Worm (Caenorhabditis elegans) whole organism, midembryonic: ENCODE measurements around the gene D1022.5.

Source experiments
- flt-1 ChIP-seq: fragments of 200-800 bp; sonication (Bioruptor generic); IDR thresholded peaks from 2 replicates; pipeline ENCODE4 v1.3.6; 2022; ENCODE audit warnings: missing genetic modification characterization, missing compliant biosample characterization
- ztf-29 ChIP-seq: fragments of 200-800 bp; sonication (Bioruptor generic); IDR thresholded peaks from 2 replicates; pipeline ENCODE4 v1.3.6; 2022; ENCODE audit warnings: missing genetic modification reagents, missing genetic modification characterization, missing compliant biosample characterization

ce11 chrII:7413764-7414163, 44.8 kb downstream of the D1022.5 start:
- no peak for TF ChIP-seq flt-1 (GFP tag; lab: Robert Waterston, UW)
- TF ChIP-seq ztf-29 (GFP tag; lab: Robert Waterston, UW): no peak
